Fruit fly (Drosophila melanogaster) whole organism, prepupa: ENCODE data around the gene ClC-c.

ENCODE experiments used
- Blimp-1 ChIP-seq: fragments of 200-800 bp; sonication (Bioruptor generic); optimal IDR thresholded peaks from 3 replicates; lab custom pipeline; 2017; ENCODE audit warnings: missing biosample characterization, missing genetic modification characterization, mild to moderate bottlenecking, moderate library complexity, missing genetic modification reagents
- CG11902 ChIP-seq: fragments of 200-800 bp; sonication (Bioruptor generic); optimal IDR thresholded peaks from 3 replicates; lab custom pipeline; 2016; ENCODE audit warnings: missing biosample characterization, missing genetic modification characterization
- CG3919 ChIP-seq: fragments of 200-800 bp; sonication (Bioruptor generic); optimal IDR thresholded peaks from 3 replicates; lab custom pipeline; 2016; ENCODE audit warnings: missing biosample characterization, missing genetic modification characterization
- CG6808 ChIP-seq: fragments of 200-800 bp; sonication (Bioruptor generic); optimal IDR thresholded peaks from 3 replicates; lab custom pipeline; 2017; ENCODE audit warnings: missing biosample characterization, missing genetic modification characterization, mild to moderate bottlenecking, moderate library complexity, missing genetic modification reagents
- Eip78C ChIP-seq: fragments of 200-800 bp; sonication (Bioruptor generic); peaks from one replicate; lab custom pipeline; 2016; ENCODE audit warnings: missing biosample characterization, missing genetic modification characterization
- Hr39 ChIP-seq: fragments of 200-800 bp; sonication (Bioruptor generic); optimal IDR thresholded peaks from 2 replicates; lab custom pipeline; 2016; ENCODE audit warnings: missing biosample characterization, missing genetic modification characterization
- Met ChIP-seq: fragments of 200-800 bp; sonication (Bioruptor generic); optimal IDR thresholded peaks from 3 replicates; lab custom pipeline; 2016; ENCODE audit warnings: missing biosample characterization, missing genetic modification characterization
- Smox ChIP-seq: fragments of 200-800 bp; sonication (Bioruptor generic); optimal IDR thresholded peaks from 3 replicates; lab custom pipeline; 2016; ENCODE audit warnings: missing biosample characterization, missing genetic modification characterization
- Sox102F ChIP-seq: fragments of 200-800 bp; sonication (Bioruptor generic); optimal IDR thresholded peaks from 2 replicates; lab custom pipeline; 2016; ENCODE audit warnings: missing biosample characterization, mild to moderate bottlenecking, missing genetic modification characterization
- Sox15 ChIP-seq: fragments of 200-800 bp; sonication (Bioruptor generic); optimal IDR thresholded peaks from 3 replicates; lab custom pipeline; 2016; ENCODE audit warnings: missing biosample characterization, missing genetic modification characterization
- esn ChIP-seq: fragments of 200-800 bp; sonication (Bioruptor generic); optimal IDR thresholded peaks from 2 replicates; lab custom pipeline; 2016; ENCODE audit warnings: missing biosample characterization, mild to moderate bottlenecking, missing genetic modification characterization, moderate library complexity
- fd85E ChIP-seq: fragments of 200-800 bp; sonication (Bioruptor generic); optimal IDR thresholded peaks from 3 replicates; lab custom pipeline; 2016; ENCODE audit warnings: missing biosample characterization, missing genetic modification characterization
- ss ChIP-seq, 2 experiments: fragments of 200-800 bp; sonication (Bioruptor generic); optimal IDR thresholded peaks; 2 replicates in 1 of 2; 3 replicates in 1 of 2; lab custom pipeline; 2017 to 2018; ENCODE audit warnings: mild to moderate bottlenecking in 2 of 2, missing biosample characterization in 2 of 2, missing genetic modification characterization in 2 of 2, moderate library complexity in 1 of 2
- svp ChIP-seq: fragments of 200-800 bp; sonication (Bioruptor generic); peaks from one replicate; lab custom pipeline; 2016; ENCODE audit warnings: missing biosample characterization, missing genetic modification characterization

DNA sequence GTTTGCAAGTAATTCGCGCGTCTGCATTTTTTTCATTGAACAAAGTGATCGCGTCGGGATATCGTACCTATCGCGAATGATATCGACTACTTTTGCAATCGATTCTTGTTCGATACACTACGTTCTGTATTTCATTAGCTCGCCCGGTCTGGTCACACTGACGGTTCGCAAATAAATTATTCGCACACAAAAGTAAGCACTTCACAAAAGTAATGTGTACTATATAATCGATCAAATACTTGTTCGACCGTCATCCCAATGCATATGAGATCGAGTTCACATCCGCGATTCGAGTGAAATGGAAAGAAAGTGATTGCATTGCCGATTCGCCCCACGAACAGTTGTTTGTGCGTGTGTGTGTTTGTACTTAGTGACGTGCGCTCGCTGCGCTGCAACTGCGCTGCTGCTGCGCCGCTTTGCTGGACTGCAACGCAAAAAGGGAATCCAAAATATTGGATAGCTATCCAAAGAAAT is at the start of gene ClC-c, which contains the start of gene CG5235:
- no peak for TF ChIP-seq svp
- no peak for TF ChIP-seq Smox
- TF ChIP-seq Eip78C (GFP tag; lab: Kevin White, UChicago): no peak
- no peak for TF ChIP-seq ss (GFP tag; optimal IDR thresholded peaks at IDR 0.05; lab: Kevin White, UChicago)
- TF ChIP-seq CG3919 (GFP tag; lab: Kevin White, UChicago): no peak
- no peak for TF ChIP-seq Met
- no peak for TF ChIP-seq fd85E (GFP tag; lab: Kevin White, UChicago)
- no peak for TF ChIP-seq Blimp-1 (GFP tag; lab: Kevin White, UChicago)
- TF ChIP-seq Hr39 (GFP tag; lab: Kevin White, UChicago): no peak
- TF ChIP-seq CG11902 (GFP tag; lab: Kevin White, UChicago): no peak
- no peak for TF ChIP-seq Sox102F (GFP tag; lab: Kevin White, UChicago)
- no peak for TF ChIP-seq CG6808 (GFP tag; lab: Kevin White, UChicago)
- TF ChIP-seq Sox15 (GFP tag; lab: Kevin White, UChicago): no peak
- TF ChIP-seq esn (GFP tag; lab: Kevin White, UChicago): peak; percentile 5
